Worm (Caenorhabditis elegans) whole organism, L4 larva: Measurements from ENCODE around the gene F36D4.6.

Source experiments
- F10B5.3 ChIP-seq: sonication (generic microtip); optimal IDR thresholded peaks from 2 replicates; lab custom pipeline; 2016; ENCODE audit warnings: mild to moderate bottlenecking, missing genetic modification characterization, missing compliant biosample characterization
- F26F4.8 ChIP-seq: fragments of 200-800 bp; sonication (Bioruptor generic); conservative IDR thresholded peaks from 2 replicates; pipeline ENCODE4 v1.3.6; 2022; ENCODE audit warnings: missing genetic modification characterization, missing compliant biosample characterization
- R02D3.7 ChIP-seq: fragments of 150-350 bp; sonication (generic microtip); optimal IDR thresholded peaks from 3 replicates; lab custom pipeline; 2014; ENCODE audit warnings: missing biosample characterization, missing genetic modification characterization
- T20F7.1 ChIP-seq: fragments of 200-800 bp; sonication (Bioruptor generic); optimal IDR thresholded peaks from 2 replicates; lab custom pipeline; 2018; ENCODE audit warnings: mild to moderate bottlenecking, missing genetic modification characterization, missing compliant biosample characterization
- Y5F2A.4 ChIP-seq: fragments of 200-800 bp; sonication (Bioruptor generic); optimal IDR thresholded peaks from 2 replicates; lab custom pipeline; 2018; ENCODE audit warnings: mild to moderate bottlenecking, missing genetic modification characterization, missing compliant biosample characterization
- ZK546.5 ChIP-seq, 2 experiments: sonication (generic microtip); optimal IDR thresholded peaks; 2 replicates each; lab custom pipeline; 2017; ENCODE audit warnings: missing biosample characterization in 2 of 2, missing genetic modification characterization in 2 of 2
- ceh-20 ChIP-seq: fragments of 200-800 bp; sonication (Bioruptor generic); IDR thresholded peaks from 2 replicates; pipeline ENCODE4 v1.3.6; 2022; ENCODE audit warnings: missing genetic modification reagents, missing genetic modification characterization, missing compliant biosample characterization
- ceh-44 ChIP-seq: fragments of 200-800 bp; sonication (Bioruptor generic); IDR thresholded peaks from 2 replicates; pipeline ENCODE4 v1.3.6; 2022; ENCODE audit warnings: missing genetic modification reagents, missing genetic modification characterization, missing compliant biosample characterization
- ces-1 ChIP-seq: fragments of 150-350 bp; sonication (generic microtip); optimal IDR thresholded peaks from 4 replicates; lab custom pipeline; 2014; ENCODE audit warnings: missing biosample characterization, missing genetic modification reagents, missing genetic modification characterization
- ctbp-1 ChIP-seq: fragments of 200-800 bp; sonication (Bioruptor generic); IDR thresholded peaks from 2 replicates; pipeline ENCODE4 v1.3.6; 2022; ENCODE audit warnings: missing genetic modification reagents, missing genetic modification characterization, missing compliant biosample characterization
- daf-19 ChIP-seq: fragments of 200-800 bp; sonication (Bioruptor generic); conservative IDR thresholded peaks from 2 replicates; pipeline ENCODE4 v1.3.6; 2022; ENCODE audit warnings: missing genetic modification characterization, missing compliant biosample characterization
- daf-8 ChIP-seq: fragments of 200-800 bp; sonication (Bioruptor generic); IDR thresholded peaks from 2 replicates; pipeline ENCODE4 v1.3.6; 2022; ENCODE audit warnings: missing genetic modification characterization, missing compliant biosample characterization
- dve-1 ChIP-seq: sonication (generic microtip); optimal IDR thresholded peaks from 2 replicates; lab custom pipeline; 2017; ENCODE audit warnings: antibody characterized with exemption, mild to moderate bottlenecking, missing genetic modification characterization, missing compliant biosample characterization; ENCODE audit not compliant: insufficient read depth
- fkh-10 ChIP-seq: fragments of 150-350 bp; optimal IDR thresholded peaks from 2 replicates; lab custom pipeline; 2014; ENCODE audit warnings: missing biosample characterization, missing genetic modification reagents, missing genetic modification characterization
- fos-1 ChIP-seq: fragments of 150-350 bp; optimal IDR thresholded peaks from 2 replicates; lab custom pipeline; 2014; ENCODE audit warnings: missing biosample characterization, missing genetic modification characterization
- gei-8 ChIP-seq: fragments of 200-800 bp; sonication (Bioruptor generic); optimal IDR thresholded peaks from 2 replicates; lab custom pipeline; 2018; ENCODE audit warnings: mild to moderate bottlenecking, missing genetic modification characterization, missing compliant biosample characterization
- hif-1 ChIP-seq, 2 experiments: sonication (generic microtip); optimal IDR thresholded peaks; 2 replicates each; lab custom pipeline; 2016 to 2017; ENCODE audit warnings: missing compliant biosample characterization in 2 of 2, missing genetic modification characterization in 2 of 2, missing genetic modification reagents in 2 of 2, missing genotype in 2 of 2, mild to moderate bottlenecking in 1 of 2
- hlh-11 ChIP-seq: fragments of 200-800 bp; sonication (Bioruptor generic); optimal IDR thresholded peaks from 2 replicates; lab custom pipeline; 2018; ENCODE audit warnings: mild to moderate bottlenecking, missing genetic modification characterization, missing compliant biosample characterization
- hmg-1.1 ChIP-seq: fragments of 200-800 bp; sonication (Bioruptor generic); IDR thresholded peaks from 2 replicates; pipeline ENCODE4 v1.3.6; 2022; ENCODE audit warnings: missing genetic modification reagents, missing genetic modification characterization, missing compliant biosample characterization
- lin-1 ChIP-seq: fragments of 200-800 bp; sonication (Bioruptor generic); IDR thresholded peaks from 2 replicates; pipeline ENCODE4 v1.3.6; 2022; ENCODE audit warnings: missing genetic modification reagents, missing genetic modification characterization, missing compliant biosample characterization
- lin-15B ChIP-seq: fragments of 150-350 bp; sonication (generic microtip); optimal IDR thresholded peaks from 3 replicates; lab custom pipeline; 2014; ENCODE audit warnings: missing biosample characterization, missing genetic modification characterization
- madf-5 ChIP-seq, 2 experiments: fragments of 200-800 bp; sonication (Bioruptor generic); IDR thresholded peaks; 2 replicates each; pipeline ENCODE4 v1.3.6; 2022; ENCODE audit warnings: missing compliant biosample characterization in 2 of 2, missing genetic modification characterization in 2 of 2
- mdl-1 ChIP-seq, 2 experiments: fragments of 150-350 bp in 1 of 2; sonication (generic microtip) in 1 of 2; optimal IDR thresholded peaks; 2 replicates each; lab custom pipeline; 2014 to 2017; ENCODE audit warnings: missing biosample characterization in 2 of 2, missing genetic modification characterization in 2 of 2
- mep-1 ChIP-seq: fragments of 150-350 bp; sonication (generic microtip); optimal IDR thresholded peaks from 3 replicates; lab custom pipeline; 2014; ENCODE audit warnings: missing biosample characterization, missing genetic modification characterization
- mxl-2 ChIP-seq: fragments of 200-800 bp; sonication (Bioruptor generic); conservative IDR thresholded peaks from 2 replicates; pipeline ENCODE4 v1.3.6; 2022; ENCODE audit warnings: missing genetic modification reagents, missing genetic modification characterization, missing compliant biosample characterization
- nhr-237 ChIP-seq: sonication (generic microtip); optimal IDR thresholded peaks from 2 replicates; lab custom pipeline; 2017; ENCODE audit warnings: missing biosample characterization, missing genetic modification characterization
- saeg-2 ChIP-seq: fragments of 200-800 bp; sonication (Bioruptor generic); IDR thresholded peaks from 2 replicates; pipeline ENCODE4 v1.3.6; 2022; ENCODE audit warnings: missing genetic modification reagents, missing genetic modification characterization, missing compliant biosample characterization
- snpc-1.2 ChIP-seq: fragments of 200-800 bp; sonication (Bioruptor generic); IDR thresholded peaks from 2 replicates; pipeline ENCODE4 v1.3.6; 2022; ENCODE audit warnings: missing genetic modification reagents, missing genetic modification characterization, missing compliant biosample characterization
- spr-3 ChIP-seq: fragments of 200-800 bp; sonication (Bioruptor generic); optimal IDR thresholded peaks from 2 replicates; lab custom pipeline; 2018; ENCODE audit warnings: mild to moderate bottlenecking, missing genetic modification characterization, missing compliant biosample characterization
- unc-130 ChIP-seq: sonication (generic microtip); optimal IDR thresholded peaks from 2 replicates; lab custom pipeline; 2016; ENCODE audit warnings: missing genetic modification reagents, missing genetic modification characterization, missing compliant biosample characterization
- vab-7 ChIP-seq: fragments of 200-800 bp; sonication (Bioruptor generic); IDR thresholded peaks from 2 replicates; pipeline ENCODE4 v1.3.6; 2022; ENCODE audit warnings: missing genetic modification reagents, missing genetic modification characterization, missing compliant biosample characterization
- zfp-3 ChIP-seq: fragments of 200-800 bp; sonication (Bioruptor generic); conservative IDR thresholded peaks from 2 replicates; pipeline ENCODE4 v1.3.6; 2022; ENCODE audit warnings: missing genetic modification reagents, missing genetic modification characterization, missing compliant biosample characterization
- zip-2 ChIP-seq: fragments of 150-350 bp; optimal IDR thresholded peaks from 2 replicates; lab custom pipeline; 2014; ENCODE audit warnings: missing biosample characterization, missing genetic modification characterization

Gene F36D4.6

ce11 chrV:9416624-9417023 is 10.4 kb downstream of the F36D4.6 start, which contains the start of gene F36D4.1:
TSS of gene F36D4.1 (plus strand) at chrV:9416924.
- no peak for TF ChIP-seq F10B5.3 (tag; lab: Kevin White, UChicago)
- TF ChIP-seq mep-1 (tag; lab: Kevin White, UChicago), result no peak
- TF ChIP-seq zip-2 (tag; lab: Kevin White, UChicago), result no peak
- TF ChIP-seq ceh-20, result no peak
- TF ChIP-seq Y5F2A.4 (GFP tag; lab: Kevin White, UChicago), result no peak
- no peak for TF ChIP-seq spr-3 (GFP tag; lab: Kevin White, UChicago)
- TF ChIP-seq fos-1 (tag; lab: Kevin White, UChicago), result no peak
- TF ChIP-seq T20F7.1 (GFP tag; lab: Kevin White, UChicago), result no peak
- no peak for TF ChIP-seq daf-8 (GFP tag; lab: Robert Waterston, UW)
- TF ChIP-seq F26F4.8 (GFP tag; lab: Robert Waterston, UW), result no peak
- no peak for TF ChIP-seq lin-15B (tag; lab: Kevin White, UChicago)
- TF ChIP-seq hlh-11 (tag; lab: Kevin White, UChicago), result no peak
- TF ChIP-seq gei-8 (GFP tag; lab: Kevin White, UChicago), result no peak
- no peak for TF ChIP-seq nhr-237 (tag; lab: Kevin White, UChicago)
- no peak for TF ChIP-seq vab-7 (GFP tag; lab: Robert Waterston, UW)
- no peak for TF ChIP-seq ctbp-1 (GFP tag; lab: Robert Waterston, UW)
- TF ChIP-seq hif-1 (tag; optimal IDR thresholded peaks at IDR 0.05; lab: Kevin White, UChicago), result no peak
- no peak for TF ChIP-seq snpc-1.2 (GFP tag; lab: Robert Waterston, UW)
- no peak for TF ChIP-seq hmg-1.1
- TF ChIP-seq, all 104 proteins: peak for 0

ce11 chrV:9414516-9414915 is 12.5 kb downstream of the F36D4.6 start, which contains the start of gene F36D4.4:
TSS of gene F36D4.4 (minus strand) at chrV:9414616.
- TF ChIP-seq mxl-2 (GFP tag; lab: Robert Waterston, UW), result no peak
- TF ChIP-seq daf-19 (GFP tag; lab: Robert Waterston, UW), result no peak

ce11 chrV:9408869-9409268 is 18.1 kb downstream of the F36D4.6 start:
- TF ChIP-seq saeg-2 (no peak), zip-2 (tag; lab: Kevin White, UChicago) (no peak), lin-1 (GFP tag; lab: Robert Waterston, UW) (no peak), ctbp-1 (GFP tag; lab: Robert Waterston, UW) (0 out of 2 replicates have a peak, but pooled peaks have one; percentile 53), fkh-10 (peak; percentile 58), ces-1 (GFP tag; lab: Kevin White, UChicago) (peak; percentile 69), R02D3.7 (tag; lab: Kevin White, UChicago) (no peak)
- TF ChIP-seq, all 104 proteins: peak for 3

- TF ChIP-seq ZK546.5 (tag; optimal IDR thresholded peaks at IDR 0.05; lab: Kevin White, UChicago) (no peak), dve-1 (tag; lab: Kevin White, UChicago) (peak; percentile 42), madf-5 (GFP tag; IDR thresholded peaks at IDR 0.05; lab: Robert Waterston, UW) (0 out of 4 replicates have a peak, but pooled peaks of 1 of the 2 experiments have one; percentile 32), zfp-3 (GFP tag; lab: Robert Waterston, UW) (0 out of 2 replicates have a peak, but pooled peaks have one; percentile 42), unc-130 (GFP tag; lab: Kevin White, UChicago) (peak; percentile 21), mdl-1 (tag; optimal IDR thresholded peaks at IDR 0.05; lab: Kevin White, UChicago) (no peak), daf-19 (GFP tag; lab: Robert Waterston, UW) (0 out of 2 replicates have a peak, but pooled peaks have one; percentile 39), ceh-44 (no peak), hif-1 (tag; optimal IDR thresholded peaks at IDR 0.05; lab: Kevin White, UChicago) (no peak)
Measured at ce11 chrV:9406890-9407289, 20.1 kb downstream of the F36D4.6 start.
